Fruit fly (Drosophila melanogaster) Kc167 (cell line): ENCODE results near the gene Kua.

Source experiments
- Myc ChIP-seq: fragments of >200 bp; optimal IDR thresholded peaks from 2 replicates; lab custom pipeline; 2017; ENCODE audit warnings: missing external identifiers
- Sin3A ChIP-seq: fragments of >200 bp; optimal IDR thresholded peaks from 2 replicates; lab custom pipeline; 2018; ENCODE audit warnings: missing external identifiers
- h ChIP-seq: fragments of >200 bp; optimal IDR thresholded peaks from 3 replicates; lab custom pipeline; 2018; ENCODE audit warnings: missing external identifiers
- insv ChIP-seq: fragments of >200 bp; optimal IDR thresholded peaks from 3 replicates; lab custom pipeline; 2018; ENCODE audit warnings: missing external identifiers
- psq ChIP-seq: fragments of >200 bp; optimal IDR thresholded peaks from 2 replicates; lab custom pipeline; 2017; ENCODE audit warnings: missing external identifiers
- ttk ChIP-seq: sonication (Bioruptor generic); optimal IDR thresholded peaks from 2 replicates; lab custom pipeline; 2017; ENCODE audit warnings: missing external identifiers

The Kua gene

dm6 chr2L:20148368-20148767, 51.0 kb downstream of the Kua start:
- TF ChIP-seq psq (lab: Kevin White, UChicago) (no peak), h (lab: Kevin White, UChicago) (no peak), Myc (no peak), ttk (no peak), Sin3A (lab: Kevin White, UChicago) (no peak), insv (lab: Kevin White, UChicago) (no peak)
